Worm (Caenorhabditis elegans) whole organism, midembryonic: ENCODE results near the gene K12H6.7.

Experiments used
- cog-1 ChIP-seq: sonication (generic microtip); optimal IDR thresholded peaks from 2 replicates; lab custom pipeline; 2016; ENCODE audit warnings: missing genetic modification characterization, missing compliant biosample characterization
- flt-1 ChIP-seq: fragments of 200-800 bp; sonication (Bioruptor generic); IDR thresholded peaks from 2 replicates; pipeline ENCODE4 v1.3.6; 2022; ENCODE audit warnings: missing genetic modification characterization, missing compliant biosample characterization
- med-1 ChIP-seq: sonication (generic microtip); optimal IDR thresholded peaks from 2 replicates; lab custom pipeline; 2017; ENCODE audit warnings: missing genetic modification characterization, mild to moderate bottlenecking, missing compliant biosample characterization, antibody characterized with exemption, missing genetic modification reagents; ENCODE audit not compliant: insufficient read depth
- ref-1 ChIP-seq: fragments of 200-800 bp; sonication (Bioruptor generic); conservative IDR thresholded peaks from 2 replicates; pipeline ENCODE4 v1.3.6; 2022; ENCODE audit warnings: missing genetic modification reagents, missing genetic modification characterization, missing compliant biosample characterization
- ztf-29 ChIP-seq: fragments of 200-800 bp; sonication (Bioruptor generic); IDR thresholded peaks from 2 replicates; pipeline ENCODE4 v1.3.6; 2022; ENCODE audit warnings: missing genetic modification reagents, missing genetic modification characterization, missing compliant biosample characterization

ce11 chrII:2832539-2832938, 4.2 kb downstream of the K12H6.7 start:
- TF ChIP-seq flt-1 (GFP tag; lab: Robert Waterston, UW) (no peak), ref-1 (GFP tag; lab: Robert Waterston, UW) (no peak), med-1 (GFP tag; lab: Kevin White, UChicago) (no peak), cog-1 (tag; lab: Kevin White, UChicago) (no peak), ztf-29 (GFP tag; lab: Robert Waterston, UW) (no peak)
